Fruit fly (Drosophila melanogaster): ENCODE data around the gene CG32845.

The CG32845 gene

dm6 chr3L:297240-297639, 24.0 kb upstream of the CG32845 start:
- TF ChIP-seq dl (GFP tag; optimal IDR thresholded peaks at IDR 0.05; ENCODE audit: insufficient read depth in 1 of 2, partially characterized antibody in 2 of 2) (no peak), sv (GFP tag; optimal IDR thresholded peaks at IDR 0.05) (no peak), jim (GFP tag; optimal IDR thresholded peaks at IDR 0.05) (no peak), Hnf4 (GFP tag; optimal IDR thresholded peaks at IDR 0.05) (no peak), Jra (GFP tag; optimal IDR thresholded peaks at IDR 0.05) (no peak), N (GFP tag; optimal IDR thresholded peaks at IDR 0.05) (no peak), sage (GFP tag; optimal IDR thresholded peaks at IDR 0.05) (no peak), Vsx2 (GFP tag; optimal IDR thresholded peaks at IDR 0.05; ENCODE audit: partially characterized antibody) (no peak), tai (GFP tag; optimal IDR thresholded peaks at IDR 0.05) (no peak), Dfd (GFP tag; optimal IDR thresholded peaks at IDR 0.05) (no peak), Myc (optimal IDR thresholded peaks at IDR 0.05) (no peak), CG9705 (GFP tag; optimal IDR thresholded peaks at IDR 0.05) (no peak), h (GFP tag; optimal IDR thresholded peaks at IDR 0.05) (no peak), rgr (GFP tag; optimal IDR thresholded peaks at IDR 0.05) (no peak), CG32264 (GFP tag; optimal IDR thresholded peaks at IDR 0.05) (no peak), Dif (GFP tag; optimal IDR thresholded peaks at IDR 0.05; ENCODE audit: partially characterized antibody) (no peak), dmrt93B (GFP tag; optimal IDR thresholded peaks at IDR 0.05) (no peak), foxo (GFP tag; optimal IDR thresholded peaks at IDR 0.05) (no peak)

- TF ChIP-seq Dif (GFP tag; optimal IDR thresholded peaks at IDR 0.05; ENCODE audit: partially characterized antibody) (no peak), h (GFP tag; optimal IDR thresholded peaks at IDR 0.05) (no peak), Jra (GFP tag; optimal IDR thresholded peaks at IDR 0.05) (no peak), Vsx2 (GFP tag; optimal IDR thresholded peaks at IDR 0.05; ENCODE audit: partially characterized antibody) (no peak), jim (GFP tag; optimal IDR thresholded peaks at IDR 0.05) (no peak)
These were observed 21.7 kb upstream of the CG32845 start for dm6 chr3L:294841-295408.

dm6 chr3L:292146-292776, 19.1 kb upstream of the CG32845 start:
- TF ChIP-seq Myc (optimal IDR thresholded peaks at IDR 0.05) (peak; percentile 28), Hr78 (GFP tag; optimal IDR thresholded peaks at IDR 0.05) (no peak), Rel (GFP tag; optimal IDR thresholded peaks at IDR 0.05) (no peak), Rel (tag; optimal IDR thresholded peaks at IDR 0.05) (peak; percentile 44), dl (GFP tag; optimal IDR thresholded peaks at IDR 0.05; ENCODE audit: insufficient read depth in 1 of 2, partially characterized antibody in 2 of 2) (no peak), sv (GFP tag; optimal IDR thresholded peaks at IDR 0.05) (no peak), Sp1 (GFP tag; optimal IDR thresholded peaks at IDR 0.05) (no peak), CG9705 (GFP tag; optimal IDR thresholded peaks at IDR 0.05) (no peak), Dif (GFP tag; optimal IDR thresholded peaks at IDR 0.05; ENCODE audit: partially characterized antibody) (no peak), OdsH (GFP tag; optimal IDR thresholded peaks at IDR 0.05) (no peak), brk (GFP tag; optimal IDR thresholded peaks at IDR 0.05) (no peak), h (GFP tag; optimal IDR thresholded peaks at IDR 0.05) (peak; percentile 35), foxo (GFP tag; optimal IDR thresholded peaks at IDR 0.05) (no peak), HLH106 (tag; optimal IDR thresholded peaks at IDR 0.05) (peak; percentile 6), lola (GFP tag; optimal IDR thresholded peaks at IDR 0.05) (no peak), CG32264 (GFP tag; optimal IDR thresholded peaks at IDR 0.05) (no peak), dmrt93B (GFP tag; optimal IDR thresholded peaks at IDR 0.05) (no peak), rgr (GFP tag; optimal IDR thresholded peaks at IDR 0.05) (peak; percentile 50), Mio (GFP tag; optimal IDR thresholded peaks at IDR 0.05) (no peak), fru (GFP tag; optimal IDR thresholded peaks at IDR 0.05) (no peak), N (GFP tag; optimal IDR thresholded peaks at IDR 0.05) (no peak), Hr83 (GFP tag; optimal IDR thresholded peaks at IDR 0.05; ENCODE audit: poor library complexity, severe bottlenecking) (no peak)

dm6 chr3L:291583-292145, 18.5 kb upstream of the CG32845 start:
- TF ChIP-seq N (GFP tag; optimal IDR thresholded peaks at IDR 0.05): peak; percentile 72
- TF ChIP-seq Rel (GFP tag; optimal IDR thresholded peaks at IDR 0.05): no peak
- TF ChIP-seq Rel (tag; optimal IDR thresholded peaks at IDR 0.05): no peak
- TF ChIP-seq Hr78 (GFP tag; optimal IDR thresholded peaks at IDR 0.05): peak; percentile 10
- peak; percentile 15 for TF ChIP-seq Dif (GFP tag; optimal IDR thresholded peaks at IDR 0.05; ENCODE audit: partially characterized antibody)
- no peak for TF ChIP-seq CG9705 (GFP tag; optimal IDR thresholded peaks at IDR 0.05)
- TF ChIP-seq Vsx2 (GFP tag; optimal IDR thresholded peaks at IDR 0.05; ENCODE audit: partially characterized antibody): peak; percentile 53
- TF ChIP-seq Mio (GFP tag; optimal IDR thresholded peaks at IDR 0.05): no peak
- peak; percentile 72 for TF ChIP-seq Myc (optimal IDR thresholded peaks at IDR 0.05)

Data from whole organism, wandering third instar larva.